Fruit fly (Drosophila melanogaster) whole organism, wandering third instar larva: ENCODE results near the gene scyl.

ENCODE experiments used
- Abd-B ChIP-seq: fragments of >200 bp; optimal IDR thresholded peaks from 2 replicates; lab custom pipeline; 2017; ENCODE audit warnings: missing biosample characterization, missing genetic modification characterization
- CG32264 ChIP-seq: fragments of 200-800 bp; sonication (Bioruptor generic); optimal IDR thresholded peaks from 2 replicates; lab custom pipeline; 2016; ENCODE audit warnings: missing biosample characterization, missing genetic modification characterization
- CG9705 ChIP-seq: fragments of 200-800 bp; sonication (Bioruptor generic); optimal IDR thresholded peaks from 2 replicates; lab custom pipeline; 2018; ENCODE audit warnings: missing biosample characterization, mild to moderate bottlenecking, missing genetic modification characterization
- CrebA ChIP-seq: fragments of 200-800 bp; sonication (Bioruptor generic); optimal IDR thresholded peaks from 2 replicates; lab custom pipeline; 2016; ENCODE audit warnings: missing biosample characterization, mild to moderate bottlenecking, missing genetic modification characterization, borderline replicate concordance
- Dfd ChIP-seq: fragments of >200 bp; optimal IDR thresholded peaks from 2 replicates; lab custom pipeline; 2017; ENCODE audit warnings: missing biosample characterization, missing genetic modification characterization
- Dif ChIP-seq: fragments of 200-275, 200-300 bp; sonication (Bioruptor generic); optimal IDR thresholded peaks from 2 replicates; lab custom pipeline; 2018; ENCODE audit warnings: missing biosample characterization, missing genetic modification characterization; ENCODE audit not compliant: partially characterized antibody
- GATAd ChIP-seq: sonication (Bioruptor generic); optimal IDR thresholded peaks from 2 replicates; lab custom pipeline; 2016; ENCODE audit warnings: missing biosample characterization, missing genetic modification characterization
- HLH106 ChIP-seq: fragments of 200-800 bp; optimal IDR thresholded peaks from 3 replicates; lab custom pipeline; 2019; ENCODE audit warnings: missing biosample characterization, mild to moderate bottlenecking, missing genetic modification characterization, moderate library complexity
- Hnf4 ChIP-seq: fragments of 200-800 bp; sonication (Bioruptor generic); optimal IDR thresholded peaks from 2 replicates; lab custom pipeline; 2016; ENCODE audit warnings: missing biosample characterization, mild to moderate bottlenecking, missing genetic modification characterization
- Hr78 ChIP-seq: fragments of >200 bp; optimal IDR thresholded peaks from 2 replicates; lab custom pipeline; 2017; ENCODE audit warnings: missing biosample characterization, missing genetic modification characterization
- Hr83 ChIP-seq: fragments of 200-300 bp; sonication (Bioruptor generic); optimal IDR thresholded peaks from 2 replicates; lab custom pipeline; 2016; ENCODE audit warnings: missing biosample characterization, mild to moderate bottlenecking, missing genetic modification characterization, moderate library complexity; ENCODE audit not compliant: poor library complexity, severe bottlenecking
- Jra ChIP-seq: sonication (Bioruptor generic); optimal IDR thresholded peaks from 2 replicates; lab custom pipeline; 2016; ENCODE audit warnings: missing biosample characterization, missing genetic modification characterization
- Mio ChIP-seq: sonication (Bioruptor generic); optimal IDR thresholded peaks from 2 replicates; lab custom pipeline; 2016; ENCODE audit warnings: missing biosample characterization, missing genetic modification characterization
- Myc ChIP-seq: fragments of >200 bp; optimal IDR thresholded peaks from 2 replicates; lab custom pipeline; 2017
- N ChIP-seq: fragments of >200 bp; optimal IDR thresholded peaks from 2 replicates; lab custom pipeline; 2018; ENCODE audit warnings: missing biosample characterization, missing external identifiers, missing genetic modification characterization
- OdsH ChIP-seq: fragments of 200-800 bp; sonication (Bioruptor generic); optimal IDR thresholded peaks from 2 replicates; lab custom pipeline; 2016; ENCODE audit warnings: missing biosample characterization, mild to moderate bottlenecking, missing genetic modification characterization
- Rel ChIP-seq, 2 experiments: fragments of 200-800 bp; sonication (Bioruptor generic) in 1 of 2; optimal IDR thresholded peaks; 2 replicates in 1 of 2; 3 replicates in 1 of 2; lab custom pipeline; 2016 to 2019; ENCODE audit warnings: mild to moderate bottlenecking in 2 of 2, missing biosample characterization in 2 of 2, missing genetic modification characterization in 2 of 2, moderate library complexity in 1 of 2
- Sp1 ChIP-seq: fragments of 200-800 bp; sonication (Bioruptor generic); optimal IDR thresholded peaks from 3 replicates; lab custom pipeline; 2019; ENCODE audit warnings: missing biosample characterization, mild to moderate bottlenecking, missing genetic modification characterization, moderate library complexity
- Vsx2 ChIP-seq: fragments of 200-300, 225-300 bp; sonication (Bioruptor generic); optimal IDR thresholded peaks from 2 replicates; lab custom pipeline; 2018; ENCODE audit warnings: missing biosample characterization, missing genetic modification characterization; ENCODE audit not compliant: partially characterized antibody
- br ChIP-seq: fragments of 200-800 bp; sonication (Bioruptor generic); optimal IDR thresholded peaks from 2 replicates; lab custom pipeline; 2016; ENCODE audit warnings: missing biosample characterization, missing genetic modification characterization
- brk ChIP-seq: fragments of 200-800 bp; sonication (Bioruptor generic); optimal IDR thresholded peaks from 2 replicates; lab custom pipeline; 2016; ENCODE audit warnings: missing biosample characterization, mild to moderate bottlenecking, missing genetic modification characterization
- dl ChIP-seq, 2 experiments: fragments of 175-275, 200-275 bp in 1 of 2; fragments of 200-275 bp in 1 of 2; sonication (Bioruptor generic); optimal IDR thresholded peaks; lab custom pipeline; 2018; ENCODE audit warnings: mild to moderate bottlenecking in 2 of 2, missing biosample characterization in 2 of 2, missing genetic modification characterization in 2 of 2, moderate library complexity in 2 of 2; ENCODE audit not compliant: partially characterized antibody in 2 of 2, insufficient read depth in 1 of 2
- dmrt93B ChIP-seq: fragments of 200-800 bp; sonication (Bioruptor generic); optimal IDR thresholded peaks from 2 replicates; lab custom pipeline; 2018; ENCODE audit warnings: missing biosample characterization, mild to moderate bottlenecking, missing genetic modification characterization
- dsf ChIP-seq: sonication (Bioruptor generic); optimal IDR thresholded peaks from 2 replicates; lab custom pipeline; 2016; ENCODE audit warnings: missing biosample characterization, missing genetic modification characterization, borderline replicate concordance
- ey ChIP-seq: fragments of 200-800 bp; sonication (Bioruptor generic); optimal IDR thresholded peaks from 2 replicates; lab custom pipeline; 2016; ENCODE audit warnings: missing biosample characterization, missing genetic modification characterization
- foxo ChIP-seq, 2 experiments: fragments of 200-800 bp; sonication (Bioruptor generic); optimal IDR thresholded peaks; 2 replicates in 1 of 2; 3 replicates in 1 of 2; lab custom pipeline; 2016 to 2017; ENCODE audit warnings: missing biosample characterization in 2 of 2, missing genetic modification characterization in 2 of 2
- fru ChIP-seq: fragments of 200-800 bp; sonication (Bioruptor generic); optimal IDR thresholded peaks from 3 replicates; lab custom pipeline; 2016; ENCODE audit warnings: missing biosample characterization, mild to moderate bottlenecking, missing genetic modification characterization
- h ChIP-seq: fragments of 200-800 bp; sonication (Bioruptor generic); optimal IDR thresholded peaks from 3 replicates; lab custom pipeline; 2016; ENCODE audit warnings: missing biosample characterization, mild to moderate bottlenecking, missing genetic modification characterization
- jim ChIP-seq: fragments of 175-275, 200-325 bp; sonication (Bioruptor generic); optimal IDR thresholded peaks from 2 replicates; lab custom pipeline; 2016; ENCODE audit warnings: missing biosample characterization, mild to moderate bottlenecking, missing genetic modification characterization
- lola ChIP-seq: fragments of >200 bp; optimal IDR thresholded peaks from 2 replicates; lab custom pipeline; 2017; ENCODE audit warnings: missing biosample characterization, missing genetic modification characterization
- pan ChIP-seq: fragments of >200 bp; optimal IDR thresholded peaks from 2 replicates; lab custom pipeline; 2017
- psq ChIP-seq: fragments of 200-800 bp; sonication (Bioruptor generic); optimal IDR thresholded peaks from 3 replicates; lab custom pipeline; 2017; ENCODE audit warnings: missing biosample characterization, mild to moderate bottlenecking, missing genetic modification characterization, moderate library complexity
- rgr ChIP-seq: fragments of 200-800 bp; sonication (Bioruptor generic); optimal IDR thresholded peaks from 3 replicates; lab custom pipeline; 2016; ENCODE audit warnings: missing biosample characterization, mild to moderate bottlenecking, missing genetic modification characterization
- sage ChIP-seq: fragments of 200-800 bp; sonication (Bioruptor generic); optimal IDR thresholded peaks from 2 replicates; lab custom pipeline; 2016; ENCODE audit warnings: missing biosample characterization, mild to moderate bottlenecking, missing genetic modification characterization
- sv ChIP-seq: fragments of 200-800 bp; sonication (Bioruptor generic); optimal IDR thresholded peaks from 3 replicates; lab custom pipeline; 2016; ENCODE audit warnings: missing biosample characterization, missing genetic modification characterization
- tai ChIP-seq: sonication (Bioruptor generic); optimal IDR thresholded peaks from 2 replicates; lab custom pipeline; 2016; ENCODE audit warnings: missing biosample characterization, missing genetic modification characterization
- usp ChIP-seq: fragments of >200 bp; optimal IDR thresholded peaks from 2 replicates; lab custom pipeline; 2017; ENCODE audit warnings: missing biosample characterization, missing genetic modification characterization
- woc ChIP-seq: sonication (Bioruptor generic); optimal IDR thresholded peaks from 2 replicates; lab custom pipeline; 2016; ENCODE audit warnings: missing biosample characterization, mild to moderate bottlenecking, missing genetic modification characterization

The scyl gene

DNA sequence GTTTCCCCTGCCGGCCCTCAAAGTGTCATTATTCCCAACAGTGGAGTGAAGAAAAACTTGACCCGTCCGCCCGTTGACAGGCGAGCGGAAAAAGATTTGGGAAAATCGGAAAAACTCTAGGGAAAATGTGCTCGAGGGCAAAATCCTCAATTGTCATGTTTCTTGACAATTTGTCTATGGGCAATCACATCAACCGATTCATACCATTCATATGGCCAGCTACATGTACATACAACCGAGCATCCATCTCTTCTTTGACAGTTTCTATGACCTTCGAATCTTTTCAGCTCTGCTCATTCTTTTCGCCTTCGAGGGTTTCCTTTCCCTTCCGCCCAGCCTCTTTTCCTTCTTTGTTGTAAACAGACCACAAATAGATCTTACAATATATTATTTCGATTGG lies 7.7 kb downstream of the scyl start:
- no peak for TF ChIP-seq dsf (GFP tag; lab: Kevin White, UChicago)
- TF ChIP-seq psq = no peak
- no peak for TF ChIP-seq OdsH
- no peak for TF ChIP-seq dmrt93B
- TF ChIP-seq sv (GFP tag; lab: Kevin White, UChicago) = no peak
- TF ChIP-seq sage (GFP tag; lab: Kevin White, UChicago) = no peak
- TF ChIP-seq h (GFP tag; lab: Kevin White, UChicago) = no peak

DNA sequence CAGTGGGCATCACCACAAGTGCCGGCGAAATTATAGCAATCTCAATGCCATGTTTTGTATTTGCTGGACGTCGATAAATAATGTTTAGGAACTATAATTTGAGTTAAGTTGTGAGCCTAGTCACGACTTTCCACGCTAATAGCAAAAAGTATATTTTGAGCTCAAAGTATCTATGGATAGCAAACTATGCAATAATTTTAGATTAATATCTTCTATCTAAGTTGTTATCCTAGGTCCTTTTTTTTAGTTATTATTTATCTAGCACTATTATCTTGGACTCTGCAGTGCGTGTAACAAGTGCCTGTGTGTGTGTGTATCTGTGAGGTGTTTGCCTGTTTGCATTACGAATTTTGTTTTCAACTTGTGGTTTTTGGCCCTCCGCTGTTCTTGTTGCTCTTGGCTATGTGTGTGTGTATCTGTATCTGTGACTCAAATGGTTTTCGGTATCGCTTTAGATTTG lies 8.2 kb downstream of the scyl start:
- TF ChIP-seq ey (GFP tag; lab: Kevin White, UChicago) (peak; percentile 17), fru (GFP tag; lab: Kevin White, UChicago) (peak; percentile 41), N (no peak), sv (GFP tag; lab: Kevin White, UChicago) (peak; percentile 82), foxo (GFP tag; optimal IDR thresholded peaks at IDR 0.05; lab: Kevin White, UChicago) (peak in 1 of 2 experiments; percentile 19), br (GFP tag; lab: Kevin White, UChicago) (peak; percentile 32), Abd-B (GFP tag; lab: Kevin White, UChicago) (no peak)

DNA sequence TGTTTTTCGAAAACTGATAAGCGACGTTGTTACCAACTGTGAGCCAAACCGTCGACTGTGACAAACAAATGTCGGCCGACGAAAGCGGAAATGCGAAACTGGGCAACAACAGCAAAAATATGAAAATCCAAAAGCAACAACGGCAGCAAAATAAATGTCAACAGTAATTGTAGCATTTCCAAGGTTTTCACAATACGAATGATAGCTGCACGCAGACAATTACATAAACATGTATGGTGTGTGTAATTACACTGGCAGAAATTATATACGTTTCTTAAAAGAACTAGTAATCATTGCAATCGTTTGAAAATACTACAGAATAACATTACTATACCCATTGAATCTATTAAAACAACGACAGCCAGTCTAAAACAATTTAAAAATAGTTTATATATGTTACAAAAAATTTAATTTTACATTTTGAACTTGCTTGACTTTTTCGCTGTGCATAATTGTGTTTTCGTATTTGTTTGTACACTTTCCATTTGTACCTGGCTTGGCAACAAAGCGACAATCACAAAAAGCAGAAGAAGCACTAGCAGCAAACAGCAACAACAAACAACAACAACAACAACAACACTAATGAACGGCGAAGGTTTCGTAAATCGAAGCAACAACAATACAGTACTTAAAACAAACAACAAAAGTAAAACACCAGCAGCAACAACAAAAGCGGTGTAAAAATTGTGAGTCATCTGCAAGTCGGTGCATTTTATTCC lies 8.8 kb downstream of the scyl start:
- TF ChIP-seq Myc (lab: Kevin White, UChicago) = no peak
- TF ChIP-seq Dfd (GFP tag; lab: Kevin White, UChicago) = no peak
- no peak for TF ChIP-seq pan (lab: Kevin White, UChicago)
- no peak for TF ChIP-seq usp (GFP tag; lab: Kevin White, UChicago)
- TF ChIP-seq psq = no peak
- TF ChIP-seq br (GFP tag; lab: Kevin White, UChicago) = no peak
- no peak for TF ChIP-seq brk (GFP tag; lab: Kevin White, UChicago)
- no peak for TF ChIP-seq Jra
- TF ChIP-seq GATAd (GFP tag; lab: Kevin White, UChicago) = no peak
- peak; percentile 31 for TF ChIP-seq sv (GFP tag; lab: Kevin White, UChicago)
- TF ChIP-seq Abd-B (GFP tag; lab: Kevin White, UChicago) = no peak
- no peak for TF ChIP-seq Hnf4 (GFP tag; lab: Kevin White, UChicago)
- TF ChIP-seq HLH106 (tag; lab: Kevin White, UChicago) = peak; percentile 50
- TF ChIP-seq sage (GFP tag; lab: Kevin White, UChicago) = no peak
- TF ChIP-seq ey (GFP tag; lab: Kevin White, UChicago) = no peak
- no peak for TF ChIP-seq OdsH
- no peak for TF ChIP-seq dmrt93B
- no peak for TF ChIP-seq N
- TF ChIP-seq lola (GFP tag; lab: Kevin White, UChicago) = no peak
- no peak for TF ChIP-seq Hr83
- no peak for TF ChIP-seq dsf (GFP tag; lab: Kevin White, UChicago)
- TF ChIP-seq dl (GFP tag; optimal IDR thresholded peaks at IDR 0.05; lab: Kevin White, UChicago; ENCODE audit: insufficient read depth in 1 of 2, partially characterized antibody in 2 of 2) = no peak
- peak; percentile 44 for TF ChIP-seq rgr (GFP tag; lab: Kevin White, UChicago)
- TF ChIP-seq jim (GFP tag; lab: Kevin White, UChicago) = no peak
- TF ChIP-seq CG9705 (GFP tag; lab: Kevin White, UChicago) = no peak
- no peak for TF ChIP-seq CrebA (GFP tag; lab: Kevin White, UChicago)
- no peak for TF ChIP-seq Vsx2 (GFP tag; lab: Kevin White, UChicago)
- TF ChIP-seq Hr78 (GFP tag; lab: Kevin White, UChicago) = no peak
- TF ChIP-seq Mio (GFP tag; lab: Kevin White, UChicago) = no peak
- peak; percentile 44 for TF ChIP-seq h (GFP tag; lab: Kevin White, UChicago)
- no peak for TF ChIP-seq woc (GFP tag; lab: Kevin White, UChicago)
- TF ChIP-seq fru (GFP tag; lab: Kevin White, UChicago) = peak; percentile 45
- TF ChIP-seq CG32264 (GFP tag; lab: Kevin White, UChicago) = no peak
- peak in 1 of 2 experiments; percentile 39 for TF ChIP-seq foxo (GFP tag; optimal IDR thresholded peaks at IDR 0.05; lab: Kevin White, UChicago)
- no peak for TF ChIP-seq Dif (GFP tag; lab: Kevin White, UChicago)
- no peak for TF ChIP-seq Rel (GFP tag; optimal IDR thresholded peaks at IDR 0.05; lab: Kevin White, UChicago)
- TF ChIP-seq Rel (tag; optimal IDR thresholded peaks at IDR 0.05; lab: Kevin White, UChicago) = no peak
- no peak for TF ChIP-seq Sp1 (GFP tag; lab: Kevin White, UChicago)
- peak; percentile 5 for TF ChIP-seq tai (GFP tag; lab: Kevin White, UChicago)
